Worm (Caenorhabditis elegans): ENCODE measurements around the gene Y38C1BA.4.

Gene Y38C1BA.4

DNA sequence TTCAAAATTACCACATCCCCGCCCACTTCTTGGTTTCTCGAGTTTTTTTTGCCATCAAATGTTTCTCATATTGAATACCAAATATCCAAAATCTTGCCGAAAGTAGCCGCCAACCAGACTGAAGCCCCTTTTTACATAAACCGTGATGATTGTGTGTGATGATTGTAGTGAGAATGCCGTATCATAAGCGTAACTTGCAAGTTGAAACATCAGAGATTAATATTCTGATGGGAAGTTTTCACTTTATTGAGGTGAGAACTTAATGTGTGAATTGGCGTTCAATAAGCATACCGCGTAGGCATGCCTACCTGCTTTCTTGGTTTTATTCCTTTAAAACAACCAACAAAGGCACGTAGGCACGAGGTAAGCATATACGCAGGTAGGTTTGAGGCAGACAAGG is at the start of gene Y38C1BA.4:
Gene Y38C1BA.4, plus strand, starts transcription at position 301 of the 400 bp plus-strand sequence.
- TF ChIP-seq dao-5 (tag; optimal IDR thresholded peaks at IDR 0.05): no peak
- TF ChIP-seq W03F9.2 (tag; optimal IDR thresholded peaks at IDR 0.05): no peak
- TF ChIP-seq him-1 (tag; optimal IDR thresholded peaks at IDR 0.05): no peak

ce11 chrIV:1781559-1781958 is 40.1 kb upstream of the Y38C1BA.4 start, which contains the start of gene frpr-19:
Gene frpr-19 (minus strand): TSS chrIV:1781659.
- TF ChIP-seq him-1 (tag; optimal IDR thresholded peaks at IDR 0.05): no peak

DNA sequence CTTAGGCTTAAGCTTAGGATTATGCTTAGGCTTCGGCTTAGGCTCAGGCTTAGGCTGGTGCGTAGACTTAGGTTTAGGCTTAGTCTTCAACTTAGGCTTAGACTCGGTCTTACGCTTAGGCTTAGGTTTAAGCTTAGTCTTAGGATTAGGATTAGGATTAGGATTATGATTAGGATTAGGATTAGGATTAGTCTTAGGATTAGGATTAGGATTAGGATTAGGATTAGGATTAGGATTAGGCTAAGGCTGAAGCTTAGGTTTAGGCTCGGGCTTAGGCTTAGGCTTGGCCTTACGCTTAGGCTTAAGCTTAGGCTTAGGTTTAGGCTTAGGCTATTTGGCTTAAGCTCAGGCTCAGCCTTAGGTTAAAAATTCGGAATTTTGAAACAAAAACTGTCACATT is 36.5 kb upstream of the Y38C1BA.4 start:
- TF ChIP-seq dao-5 (tag; optimal IDR thresholded peaks at IDR 0.05): no peak
- TF ChIP-seq W03F9.2 (tag; optimal IDR thresholded peaks at IDR 0.05): no peak
- TF ChIP-seq him-1 (tag; optimal IDR thresholded peaks at IDR 0.05): no peak

DNA sequence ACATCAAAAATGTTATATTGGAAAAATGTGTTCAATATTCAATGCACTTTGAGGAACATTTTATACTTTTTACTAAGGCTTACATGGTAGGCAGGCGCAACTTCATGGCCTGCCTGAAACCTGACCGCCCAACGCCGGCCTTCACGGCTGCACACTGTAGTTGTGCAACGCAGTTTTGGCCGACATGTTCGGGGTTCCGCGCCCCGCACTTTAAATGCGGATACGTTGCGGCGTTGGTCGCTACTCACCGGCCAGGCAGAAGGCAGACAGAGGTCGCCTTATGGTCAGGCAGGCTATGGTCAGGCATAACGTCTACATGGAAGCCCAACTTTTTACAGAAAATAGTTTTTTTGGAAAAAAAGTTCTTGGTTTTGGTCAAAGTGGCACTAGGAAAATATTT is 31.0 kb upstream of the Y38C1BA.4 start:
- TF ChIP-seq W03F9.2 (tag; optimal IDR thresholded peaks at IDR 0.05): no peak
- no peak for TF ChIP-seq him-1 (tag; optimal IDR thresholded peaks at IDR 0.05)
- no peak for TF ChIP-seq dao-5 (tag; optimal IDR thresholded peaks at IDR 0.05)

- TF ChIP-seq dao-5 (tag; optimal IDR thresholded peaks at IDR 0.05): no peak
- TF ChIP-seq W03F9.2 (tag; optimal IDR thresholded peaks at IDR 0.05): no peak
- no peak for TF ChIP-seq him-1 (tag; optimal IDR thresholded peaks at IDR 0.05)
Measured at ce11 chrIV:1791775-1792174, 29.9 kb upstream of the Y38C1BA.4 start.

DNA sequence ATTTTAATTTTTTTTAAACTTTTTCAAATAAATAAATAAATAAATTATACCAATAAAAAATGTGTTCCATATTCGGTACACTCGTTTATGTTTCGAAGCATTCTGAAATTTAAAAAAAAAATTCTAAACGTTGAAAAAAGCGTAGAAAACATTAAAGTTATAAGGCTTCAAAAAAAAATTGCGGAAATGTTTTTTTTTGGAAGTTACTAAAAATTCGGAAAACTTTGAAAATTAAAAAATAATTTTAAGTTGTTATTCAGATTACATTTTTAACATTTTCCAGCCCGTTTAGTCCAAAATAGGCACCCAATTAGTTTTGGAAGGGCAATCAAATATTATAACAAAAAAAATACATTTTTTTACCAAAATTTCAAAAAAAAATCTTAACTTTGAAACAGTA is 17.8 kb upstream of the Y38C1BA.4 start, which contains the start of gene Y38C1BA.1:
Gene Y38C1BA.1, minus strand, starts transcription at position 101 of the 400 bp plus-strand sequence.
- TF ChIP-seq him-1 (tag; optimal IDR thresholded peaks at IDR 0.05) (no peak), dao-5 (tag; optimal IDR thresholded peaks at IDR 0.05) (no peak), W03F9.2 (tag; optimal IDR thresholded peaks at IDR 0.05) (no peak)

DNA sequence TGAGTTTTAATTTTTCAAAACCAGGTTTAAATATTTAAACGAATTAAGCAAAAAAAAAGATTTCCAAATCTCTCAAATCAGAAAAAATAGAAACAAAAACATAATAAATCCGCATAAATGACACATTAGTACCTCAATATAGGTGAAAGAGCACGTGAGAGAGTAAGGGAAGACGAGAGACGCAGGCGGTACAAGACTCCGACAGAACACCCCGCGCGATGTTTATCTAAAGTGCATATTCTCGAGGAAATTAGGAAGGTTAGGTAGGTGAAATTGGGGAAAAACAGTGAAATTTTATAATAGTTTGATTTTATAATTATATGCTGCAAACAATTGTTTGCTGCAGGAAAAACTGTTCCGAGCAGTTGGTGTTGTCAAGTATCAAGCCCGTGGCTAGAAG is 17.0 kb upstream of the Y38C1BA.4 start:
- peak; percentile 28 for TF ChIP-seq him-1 (tag; optimal IDR thresholded peaks at IDR 0.05)
- no peak for TF ChIP-seq dao-5 (tag; optimal IDR thresholded peaks at IDR 0.05)
- TF ChIP-seq W03F9.2 (tag; optimal IDR thresholded peaks at IDR 0.05): no peak

ce11 chrIV:1813869-1814268 is 7.8 kb upstream of the Y38C1BA.4 start:
- TF ChIP-seq W03F9.2 (tag; optimal IDR thresholded peaks at IDR 0.05) (no peak), dao-5 (tag; optimal IDR thresholded peaks at IDR 0.05) (no peak), him-1 (tag; optimal IDR thresholded peaks at IDR 0.05) (no peak)

DNA sequence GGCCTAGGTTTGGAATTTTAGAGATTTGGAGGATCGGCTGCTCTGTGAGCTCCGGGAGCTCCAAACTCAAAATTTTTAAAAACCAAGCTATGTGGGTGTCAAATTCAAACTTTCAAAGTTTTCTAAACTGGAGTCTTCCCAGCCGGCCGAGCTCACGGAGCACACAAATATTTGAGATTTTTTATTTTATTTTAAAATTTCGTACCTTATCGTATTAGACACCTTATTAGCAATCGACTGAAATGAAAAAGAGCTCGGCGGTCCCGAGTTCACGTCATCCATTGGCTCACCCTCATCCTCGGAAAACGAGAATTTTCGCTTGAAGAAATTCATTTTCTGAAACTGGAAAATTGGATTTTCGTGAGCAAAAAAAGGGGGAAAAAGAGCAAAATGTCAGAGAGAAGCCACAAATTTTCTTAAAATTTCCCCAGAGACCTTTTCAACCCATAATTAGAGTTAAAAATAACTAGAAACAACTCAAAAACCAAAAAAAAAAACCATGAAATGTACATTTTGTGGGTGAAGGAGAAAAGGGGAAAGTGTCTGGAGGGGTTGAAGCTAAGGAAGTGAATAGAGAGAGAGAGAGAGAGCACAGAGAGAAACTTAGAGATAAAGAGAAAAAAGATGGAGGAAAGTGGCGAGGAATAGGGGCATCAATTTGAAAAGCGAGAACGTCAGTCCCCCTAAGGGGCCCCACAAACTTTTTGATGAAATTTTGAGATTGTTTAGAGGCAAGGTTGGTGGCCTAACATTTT is 6.7 kb upstream of the Y38C1BA.4 start, which contains the start of gene snn-1:
Gene snn-1, minus strand, starts transcription at position 355 of the 755 bp plus-strand sequence.
- no peak for TF ChIP-seq W03F9.2 (tag; optimal IDR thresholded peaks at IDR 0.05)
- no peak for TF ChIP-seq him-1 (tag; optimal IDR thresholded peaks at IDR 0.05)
- TF ChIP-seq dao-5 (tag; optimal IDR thresholded peaks at IDR 0.05): no peak

- TF ChIP-seq W03F9.2 (tag; optimal IDR thresholded peaks at IDR 0.05) (no peak), dao-5 (tag; optimal IDR thresholded peaks at IDR 0.05) (no peak), him-1 (tag; optimal IDR thresholded peaks at IDR 0.05) (no peak)
Measured at ce11 chrIV:1816238-1816637, 5.4 kb upstream of the Y38C1BA.4 start.

DNA sequence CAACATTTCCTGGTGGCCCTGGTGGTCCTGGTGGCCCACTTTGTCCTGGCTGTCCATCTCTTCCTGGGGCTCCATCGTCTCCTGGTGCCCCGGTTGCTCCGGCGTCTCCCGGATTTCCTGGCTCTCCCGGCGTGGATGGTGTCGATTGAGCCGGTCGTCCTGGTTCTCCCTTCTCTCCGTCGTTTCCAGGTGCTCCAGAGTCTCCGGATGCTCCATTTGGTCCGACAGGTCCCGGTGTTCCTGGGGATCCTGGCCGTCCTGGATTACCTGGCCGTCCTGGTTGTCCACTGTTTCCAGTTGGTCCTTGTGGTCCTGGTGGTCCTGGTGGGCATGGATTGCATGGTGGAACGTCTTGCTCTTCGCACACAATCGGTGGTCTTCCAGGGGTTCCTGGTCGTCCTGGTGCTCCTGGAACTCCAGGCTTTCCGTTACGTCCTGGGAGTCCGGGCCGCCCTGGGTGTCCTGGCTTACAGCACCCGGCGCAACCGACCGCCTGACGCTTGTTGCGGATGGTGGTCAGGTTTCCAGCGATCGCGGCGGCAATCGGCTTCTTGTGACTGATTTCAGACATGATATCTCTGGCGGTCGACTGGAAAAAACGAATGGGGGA is 3.1 kb upstream of the Y38C1BA.4 start:
- TF ChIP-seq W03F9.2 (tag; optimal IDR thresholded peaks at IDR 0.05): no peak
- TF ChIP-seq him-1 (tag; optimal IDR thresholded peaks at IDR 0.05): no peak
- TF ChIP-seq dao-5 (tag; optimal IDR thresholded peaks at IDR 0.05): no peak

- no peak for TF ChIP-seq dao-5 (tag; optimal IDR thresholded peaks at IDR 0.05)
- TF ChIP-seq him-1 (tag; optimal IDR thresholded peaks at IDR 0.05): no peak
Measured at ce11 chrIV:1820153-1820552, 1.5 kb upstream of the Y38C1BA.4 start, which contains the start of gene col-109. Gene col-109 (minus strand): TSS chrIV:1820253.

ce11 chrIV:1824065-1824531 is 2.4 kb downstream of the Y38C1BA.4 start, which contains the start of gene cmk-1:
Gene cmk-1 (plus strand): TSS chrIV:1824481.
- TF ChIP-seq him-1 (tag; optimal IDR thresholded peaks at IDR 0.05): peak; percentile 82
- no peak for TF ChIP-seq dao-5 (tag; optimal IDR thresholded peaks at IDR 0.05)
- no peak for TF ChIP-seq W03F9.2 (tag; optimal IDR thresholded peaks at IDR 0.05)

DNA sequence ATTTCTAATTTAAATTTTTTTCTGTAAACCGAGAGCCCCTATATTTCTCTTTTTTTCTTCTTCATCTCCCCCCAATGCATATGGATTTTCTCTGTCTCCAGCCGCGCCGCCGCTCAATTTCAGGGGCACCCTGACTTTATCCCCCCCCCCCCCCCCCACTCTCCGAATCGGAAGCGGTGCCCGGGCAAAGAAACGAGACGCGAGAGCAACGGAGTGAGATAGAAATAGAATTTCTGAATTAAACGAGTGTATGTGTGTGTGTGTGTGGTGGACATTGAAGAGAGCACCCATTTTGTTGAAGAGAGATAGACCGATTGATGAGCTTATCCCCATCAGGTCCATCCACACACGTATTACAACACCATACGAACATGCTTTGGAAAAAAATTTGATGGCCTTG is 4.1 kb downstream of the Y38C1BA.4 start:
- TF ChIP-seq W03F9.2 (tag; optimal IDR thresholded peaks at IDR 0.05) (no peak), him-1 (tag; optimal IDR thresholded peaks at IDR 0.05) (no peak), dao-5 (tag; optimal IDR thresholded peaks at IDR 0.05) (no peak)
